Worm (Caenorhabditis elegans) whole organism, L4/young adult: ENCODE results near the gene nex-2.

Experiments
- W03F9.2 ChIP-seq: fragments of 150-350 bp; optimal IDR thresholded peaks from 2 replicates; lab custom pipeline; 2014; ENCODE audit warnings: missing biosample characterization, missing genetic modification characterization
- dao-5 ChIP-seq: sonication (generic microtip); optimal IDR thresholded peaks from 2 replicates; lab custom pipeline; 2016; ENCODE audit warnings: missing genotype, missing genetic modification characterization, moderate library complexity, missing compliant biosample characterization
- him-1 ChIP-seq: sonication (generic microtip); optimal IDR thresholded peaks from 2 replicates; lab custom pipeline; 2016; ENCODE audit warnings: missing genotype, missing genetic modification reagents, missing genetic modification characterization, missing compliant biosample characterization

DNA sequence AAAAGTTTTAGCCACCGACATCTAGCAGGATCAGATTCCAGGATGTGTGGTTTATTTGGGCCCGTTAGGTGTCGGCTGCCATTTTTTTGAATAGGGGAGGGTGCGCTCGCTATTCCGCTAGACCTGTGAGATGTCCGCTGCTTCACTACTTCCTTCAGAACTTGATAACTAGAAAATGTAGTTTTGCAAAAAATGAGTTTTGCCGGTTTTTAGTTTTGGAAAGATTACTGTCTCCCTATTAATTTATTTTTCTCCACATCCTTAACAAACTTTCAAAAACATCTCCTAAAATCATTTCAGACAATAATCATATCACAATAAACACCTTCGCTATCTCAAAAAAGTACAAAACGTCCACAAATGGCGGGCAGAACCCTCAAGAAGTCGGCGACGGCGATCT is 35.4 kb downstream of the nex-2 start, which contains the start of gene vglu-2:
- TF ChIP-seq him-1 (no peak), dao-5 (no peak), W03F9.2 (no peak)
